Fruit fly (Drosophila melanogaster): ENCODE data around the gene Hexim.

- TF ChIP-seq CG33017 (tag; optimal IDR thresholded peaks at IDR 0.05): no peak
- TF ChIP-seq kay (GFP tag; ENCODE audit: borderline replicate concordance): no peak
- TF ChIP-seq CG7101 (tag; optimal IDR thresholded peaks at IDR 0.05): no peak
- TF ChIP-seq ovo (GFP tag; optimal IDR thresholded peaks at IDR 0.05): no peak
- TF ChIP-seq CG12768 (GFP tag; optimal IDR thresholded peaks at IDR 0.05): no peak
- no peak for TF ChIP-seq bab1 (GFP tag; optimal IDR thresholded peaks at IDR 0.05)
Observed at dm6 chr3R:14655912-14656700, 3.1 kb upstream of the Hexim start.
